Worm (Caenorhabditis elegans) whole organism, L1 larva: ENCODE data around the gene Y59A8B.8.
"Not testable (repeated sequence)": the region's sequence is repeated elsewhere in the genome, so short reads cannot be mapped to it uniquely, and the experiment has no call there.

ENCODE experiments used
- C04F5.9 ChIP-seq: sonication (generic microtip); optimal IDR thresholded peaks from 2 replicates; lab custom pipeline; 2016; ENCODE audit warnings: missing genetic modification characterization, missing compliant biosample characterization
- C16A3.4 ChIP-seq: fragments of 150-350 bp; optimal IDR thresholded peaks from 2 replicates; lab custom pipeline; 2014; ENCODE audit warnings: missing biosample characterization, missing genetic modification characterization
- C34B4.2 ChIP-seq: sonication (generic microtip); optimal IDR thresholded peaks from 2 replicates; lab custom pipeline; 2017; ENCODE audit warnings: mild to moderate bottlenecking, missing genetic modification characterization, missing compliant biosample characterization
- Y116A8C.19 ChIP-seq: sonication (generic microtip); optimal IDR thresholded peaks from 2 replicates; lab custom pipeline; 2016; ENCODE audit warnings: missing compliant biosample characterization, missing genetic modification characterization, borderline replicate concordance
- ama-1 ChIP-seq: fragments of 150-350 bp; optimal IDR thresholded peaks from 2 replicates; lab custom pipeline; 2014
- blmp-1 ChIP-seq: fragments of 150-350 bp; optimal IDR thresholded peaks from 2 replicates; lab custom pipeline; 2014; ENCODE audit warnings: missing biosample characterization, missing genetic modification characterization
- ceh-63 ChIP-seq: fragments of 200-800 bp; sonication (Bioruptor generic); optimal IDR thresholded peaks from 2 replicates; lab custom pipeline; 2018; ENCODE audit warnings: mild to moderate bottlenecking, missing genetic modification characterization, missing compliant biosample characterization
- ceh-8 ChIP-seq: fragments of 200-800 bp; sonication (Bioruptor generic); optimal IDR thresholded peaks from 2 replicates; lab custom pipeline; 2018; ENCODE audit warnings: mild to moderate bottlenecking, missing genetic modification characterization, moderate library complexity, missing compliant biosample characterization
- ceh-82 ChIP-seq, 3 experiments: fragments of 150-350 bp in 1 of 3; sonication (generic microtip) in 2 of 3; optimal IDR thresholded peaks; 2 replicates each; lab custom pipeline; 2014 to 2017; ENCODE audit warnings: missing biosample characterization in 3 of 3, missing genetic modification characterization in 3 of 3
- dpl-1 ChIP-seq, 3 experiments: fragments of 150-350 bp in 2 of 3; sonication (generic microtip) in 1 of 3; optimal IDR thresholded peaks; 2 replicates each; lab custom pipeline; 2014 to 2017; ENCODE audit warnings: missing biosample characterization in 3 of 3, missing genetic modification characterization in 3 of 3, missing genetic modification reagents in 3 of 3
- dsc-1 ChIP-seq: sonication (generic microtip); optimal IDR thresholded peaks from 2 replicates; lab custom pipeline; 2016; ENCODE audit warnings: mild to moderate bottlenecking, missing genetic modification characterization, missing compliant biosample characterization
- efl-1 ChIP-seq, 4 experiments: fragments of 150-350 bp; optimal IDR thresholded peaks in 3 of 4; peaks in 1 of 4; 1 replicate in 1 of 4; 2 replicates in 3 of 4; lab custom pipeline; 2014; ENCODE audit warnings: missing biosample characterization in 2 of 4, missing genetic modification characterization in 2 of 4, missing genetic modification reagents in 2 of 4
- elt-2 ChIP-seq: sonication (generic microtip); optimal IDR thresholded peaks from 2 replicates; lab custom pipeline; 2016; ENCODE audit warnings: missing genetic modification characterization, mild to moderate bottlenecking, inconsistent platforms, missing compliant biosample characterization, missing genetic modification reagents
- fkh-8 ChIP-seq: sonication (generic microtip); optimal IDR thresholded peaks from 2 replicates; lab custom pipeline; 2016; ENCODE audit warnings: mild to moderate bottlenecking, missing genetic modification characterization, missing compliant biosample characterization
- fos-1 ChIP-seq: fragments of 150-350 bp; optimal IDR thresholded peaks from 2 replicates; lab custom pipeline; 2014; ENCODE audit warnings: missing biosample characterization, missing genetic modification characterization
- hlh-4 ChIP-seq: sonication (generic microtip); optimal IDR thresholded peaks from 2 replicates; lab custom pipeline; 2016; ENCODE audit warnings: mild to moderate bottlenecking, missing genetic modification characterization, missing compliant biosample characterization
- irx-1 ChIP-seq: sonication (generic microtip); optimal IDR thresholded peaks from 2 replicates; lab custom pipeline; 2016; ENCODE audit warnings: missing genetic modification characterization, missing compliant biosample characterization
- isw-1 ChIP-seq: fragments of 200-800 bp; sonication (Bioruptor generic); IDR thresholded peaks from 2 replicates; pipeline ENCODE4 v1.3.6; 2022; ENCODE audit warnings: missing genetic modification characterization, missing compliant biosample characterization
- lin-14 ChIP-seq: fragments of 200-800 bp; sonication (Bioruptor generic); optimal IDR thresholded peaks from 2 replicates; lab custom pipeline; 2018; ENCODE audit warnings: mild to moderate bottlenecking, missing genetic modification characterization, moderate library complexity, missing compliant biosample characterization
- lin-15B ChIP-seq: fragments of 150-350 bp; sonication (generic microtip); optimal IDR thresholded peaks from 3 replicates; lab custom pipeline; 2014; ENCODE audit warnings: missing biosample characterization, missing genetic modification characterization
- lin-35 ChIP-seq, 2 experiments: fragments of 150-350 bp; optimal IDR thresholded peaks; 2 replicates each; lab custom pipeline; 2014; ENCODE audit warnings: missing biosample characterization in 2 of 2, missing genetic modification characterization in 2 of 2, missing genetic modification reagents in 2 of 2
- lin-39 ChIP-seq: fragments of 150-350 bp; optimal IDR thresholded peaks from 2 replicates; lab custom pipeline; 2014; ENCODE audit warnings: missing biosample characterization, missing genetic modification reagents, missing genetic modification characterization
- lsy-2 ChIP-seq, 2 experiments: fragments of 150-350 bp; optimal IDR thresholded peaks; 2 replicates each; lab custom pipeline; 2014; ENCODE audit warnings: missing biosample characterization in 2 of 2, missing genetic modification characterization in 2 of 2
- mdl-1 ChIP-seq, 2 experiments: fragments of 150-350 bp; optimal IDR thresholded peaks; 2 replicates each; lab custom pipeline; 2014 to 2017; ENCODE audit warnings: missing biosample characterization in 2 of 2, missing genetic modification characterization in 2 of 2, inconsistent platforms in 1 of 2
- mep-1 ChIP-seq: fragments of 150-350 bp; optimal IDR thresholded peaks from 2 replicates; lab custom pipeline; 2014; ENCODE audit warnings: missing biosample characterization, missing genetic modification characterization
- nhr-20 ChIP-seq: sonication (generic microtip); optimal IDR thresholded peaks from 2 replicates; lab custom pipeline; 2016; ENCODE audit warnings: mild to moderate bottlenecking, missing genetic modification characterization, missing compliant biosample characterization
- nhr-237 ChIP-seq: fragments of 150-350 bp; optimal IDR thresholded peaks from 2 replicates; lab custom pipeline; 2014; ENCODE audit warnings: missing biosample characterization, missing genetic modification characterization
- nhr-28 ChIP-seq: fragments of 150-350 bp; optimal IDR thresholded peaks from 2 replicates; lab custom pipeline; 2014; ENCODE audit warnings: missing biosample characterization, missing genetic modification characterization
- nhr-47 ChIP-seq: sonication (generic microtip); optimal IDR thresholded peaks from 2 replicates; lab custom pipeline; 2016; ENCODE audit warnings: mild to moderate bottlenecking, missing genetic modification characterization, moderate library complexity, missing compliant biosample characterization
- nhr-85 ChIP-seq: sonication (generic microtip); peaks from one replicate; lab custom pipeline; 2016; ENCODE audit warnings: missing genetic modification characterization, inconsistent platforms, missing compliant biosample characterization
- sptf-1 ChIP-seq: fragments of 150-350 bp; optimal IDR thresholded peaks from 2 replicates; lab custom pipeline; 2014; ENCODE audit warnings: missing biosample characterization, missing genetic modification characterization
- tbx-2 ChIP-seq: sonication (generic microtip); optimal IDR thresholded peaks from 2 replicates; lab custom pipeline; 2016; ENCODE audit warnings: missing genetic modification characterization, missing compliant biosample characterization
- tlp-1 ChIP-seq: fragments of 150-350 bp; optimal IDR thresholded peaks from 2 replicates; lab custom pipeline; 2014; ENCODE audit warnings: missing biosample characterization, missing genetic modification characterization
- unc-130 ChIP-seq: fragments of 150-350 bp; optimal IDR thresholded peaks from 2 replicates; lab custom pipeline; 2017; ENCODE audit warnings: missing biosample characterization, missing genetic modification characterization, inconsistent platforms
- unc-86 ChIP-seq: sonication (generic microtip); optimal IDR thresholded peaks from 2 replicates; lab custom pipeline; 2016; ENCODE audit warnings: missing genetic modification characterization, missing compliant biosample characterization
- vab-15 ChIP-seq: sonication (generic microtip); optimal IDR thresholded peaks from 2 replicates; lab custom pipeline; 2017; ENCODE audit warnings: missing genotype, mild to moderate bottlenecking, missing genetic modification characterization, missing compliant biosample characterization

The Y59A8B.8 gene

DNA sequence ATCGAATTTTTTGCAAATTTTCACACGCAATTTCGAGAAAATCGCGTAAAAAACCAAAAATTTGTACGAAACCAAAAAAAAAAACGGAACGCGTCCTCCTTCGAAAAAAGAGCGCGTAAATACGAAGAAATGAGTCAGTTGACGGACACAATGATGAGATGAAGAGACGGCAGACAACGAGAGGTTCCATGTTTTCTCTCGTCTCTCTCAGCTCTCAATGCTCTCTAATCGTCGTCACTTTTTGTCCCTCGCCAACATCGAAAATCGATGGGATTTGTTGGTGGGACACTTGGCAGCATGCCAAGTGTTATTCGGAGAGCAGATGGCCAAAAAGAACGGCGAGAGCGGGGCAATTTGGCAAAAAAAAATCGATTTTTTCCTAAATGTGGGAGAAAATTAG lies 13.1 kb upstream of the Y59A8B.8 start (continued):
- TF ChIP-seq irx-1, result peak; percentile 54
- TF ChIP-seq mdl-1 (tag; optimal IDR thresholded peaks at IDR 0.05; lab: Kevin White, UChicago), result peak in 1 of 2 experiments; percentile 52
- TF ChIP-seq lin-39 (tag; lab: Kevin White, UChicago), result peak; percentile 80
- TF ChIP-seq nhr-20 (tag; lab: Kevin White, UChicago), result no peak
- no peak for TF ChIP-seq nhr-28 (tag; lab: Kevin White, UChicago)
- TF ChIP-seq C34B4.2, result no peak
- TF ChIP-seq C04F5.9 (tag; lab: Kevin White, UChicago), result no peak
- TF ChIP-seq C16A3.4 (tag; lab: Kevin White, UChicago), result no peak
- TF ChIP-seq ceh-63 (GFP tag; lab: Kevin White, UChicago), result no peak
- TF ChIP-seq Y116A8C.19 (tag; lab: Kevin White, UChicago), result no peak
- TF ChIP-seq elt-2 (tag; lab: Kevin White, UChicago), result no peak

- TF ChIP-seq nhr-47, result peak; percentile 6
- TF ChIP-seq unc-86 (tag; lab: Kevin White, UChicago), result peak; percentile 42
- peak; percentile 42 for TF ChIP-seq nhr-85 (tag; lab: Kevin White, UChicago)
- peak; percentile 2 for TF ChIP-seq fkh-8 (tag; lab: Kevin White, UChicago)
- peak in 1 of 3 experiments; percentile 21 for TF ChIP-seq dpl-1 (GFP tag; optimal IDR thresholded peaks at IDR 0.05; lab: Kevin White, UChicago)
- peak; percentile 19; the same call in 1 of the 2 replicates for TF ChIP-seq isw-1 (GFP tag; lab: Robert Waterston, UW)
- TF ChIP-seq efl-1 (optimal IDR thresholded peaks at IDR 0.05; lab: Kevin White, UChicago), result peak in 1 of 2 experiments; percentile 55
- TF ChIP-seq efl-1 (GFP tag; optimal IDR thresholded peaks at IDR 0.05 in 1 of 2; lab: Kevin White, UChicago), result peak in 1 of 2 experiments; percentile 78
These were observed 3.1 kb upstream of the Y59A8B.8 start for ce11 chrV:18069195-18069594.

DNA sequence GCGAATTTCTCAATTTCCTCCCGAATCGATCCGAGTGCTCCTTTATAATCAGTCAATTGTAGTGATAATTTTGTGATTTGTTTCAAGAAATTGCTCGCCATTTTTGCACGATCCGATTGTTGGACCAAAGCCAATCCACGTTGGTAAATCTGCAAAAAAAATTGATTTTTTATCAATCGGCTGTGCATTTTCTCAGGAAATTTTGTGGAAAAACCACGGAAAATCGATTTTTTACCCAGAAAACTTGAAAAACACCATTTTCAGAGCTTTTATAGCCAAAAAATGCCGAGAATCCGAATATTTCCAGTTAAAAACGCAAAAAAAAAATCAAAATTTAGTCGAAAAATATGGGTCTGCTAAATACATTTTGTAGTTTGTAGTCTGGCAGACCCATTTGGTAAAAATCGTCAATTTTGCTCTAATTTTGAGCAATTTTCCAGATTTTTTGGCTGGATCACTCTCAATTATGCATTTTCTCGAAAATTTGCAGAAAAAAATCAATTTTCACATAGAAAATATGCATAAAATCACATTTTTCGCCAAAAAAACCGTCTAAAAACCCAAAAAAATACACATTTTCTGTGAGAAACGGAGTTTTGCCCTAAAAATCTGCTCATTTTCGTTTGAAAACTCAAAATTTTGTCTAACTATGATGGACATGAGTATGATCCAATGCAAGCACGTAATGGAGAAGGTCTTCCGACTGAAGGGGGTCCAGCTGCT lies 10.6 kb downstream of the Y59A8B.8 start, which contains the start of the genes Y59A8B.25 and ebp-3:
Gene Y59A8B.25, minus strand, starts transcription at position 101 of the 723 bp plus-strand sequence.
Gene ebp-3, plus strand, starts transcription at position 673 of the 723 bp plus-strand sequence.
- not testable (repeated sequence) for TF ChIP-seq nhr-20 (tag; lab: Kevin White, UChicago); tlp-1 (tag; lab: Kevin White, UChicago); lin-14 (GFP tag; lab: Kevin White, UChicago)

ce11 chrV:18043271-18043670 lies 22.8 kb downstream of the Y59A8B.8 start, which contains the start of gene ebp-1:
Gene ebp-1 (plus strand): TSS chrV:18043571.
- TF ChIP-seq unc-130 (tag; lab: Kevin White, UChicago) (no peak), efl-1 (optimal IDR thresholded peaks at IDR 0.05; lab: Kevin White, UChicago) (no peak), efl-1 (GFP tag; optimal IDR thresholded peaks at IDR 0.05 in 1 of 2; lab: Kevin White, UChicago) (no peak), lin-15B (tag; lab: Kevin White, UChicago) (no peak), ama-1 (no peak)

- peak; percentile 48 for TF ChIP-seq dsc-1 (tag; lab: Kevin White, UChicago)
- TF ChIP-seq nhr-237, result no peak
These were observed 43.9 kb downstream of the Y59A8B.8 start, which contains the start of gene prp-6 for ce11 chrV:18022179-18022578. Gene prp-6 (plus strand): TSS chrV:18022479.

DNA sequence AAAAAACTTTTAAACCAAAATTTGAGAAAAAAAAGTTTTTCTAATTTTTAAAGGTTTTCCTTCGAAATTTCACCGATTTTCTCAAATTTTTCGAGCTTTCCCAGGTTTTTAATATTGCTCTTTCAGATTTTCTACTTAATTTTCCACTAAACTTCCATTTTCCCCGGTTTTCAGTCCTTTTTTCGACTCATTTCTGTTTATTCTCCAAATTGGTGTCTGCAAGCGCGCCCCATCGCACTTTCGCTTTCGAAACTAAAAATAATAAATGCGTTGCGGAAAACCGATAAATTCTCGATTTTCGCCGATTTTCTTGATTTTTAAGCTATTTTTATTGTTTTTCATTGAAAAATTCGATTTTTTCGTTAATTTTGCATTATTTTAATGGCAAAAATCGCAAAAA lies 44.6 kb downstream of the Y59A8B.8 start:
- TF ChIP-seq fos-1 (tag; lab: Kevin White, UChicago) (no peak), hlh-4 (tag; lab: Kevin White, UChicago) (no peak), blmp-1 (peak; percentile 89), nhr-20 (tag; lab: Kevin White, UChicago) (no peak), dsc-1 (tag; lab: Kevin White, UChicago) (no peak), ceh-8 (GFP tag; lab: Kevin White, UChicago) (no peak), lsy-2 (tag; optimal IDR thresholded peaks at IDR 0.05; lab: Kevin White, UChicago) (peak in 1 of 2 experiments; percentile 28), sptf-1 (no peak), vab-15 (tag; lab: Kevin White, UChicago) (no peak), ceh-82 (tag; optimal IDR thresholded peaks at IDR 0.05; lab: Kevin White, UChicago) (peak in 1 of 3 experiments; percentile 7), mdl-1 (tag; optimal IDR thresholded peaks at IDR 0.05; lab: Kevin White, UChicago) (no peak), dpl-1 (GFP tag; optimal IDR thresholded peaks at IDR 0.05; lab: Kevin White, UChicago) (peak in 1 of 3 experiments; percentile 50), tbx-2 (no peak), efl-1 (optimal IDR thresholded peaks at IDR 0.05; lab: Kevin White, UChicago) (peak in 1 of 2 experiments; percentile 24), efl-1 (GFP tag; optimal IDR thresholded peaks at IDR 0.05 in 1 of 2; lab: Kevin White, UChicago) (peak; percentile 31 to 91), mep-1 (tag; lab: Kevin White, UChicago) (peak; percentile 25), Y116A8C.19 (tag; lab: Kevin White, UChicago) (no peak), lin-35 (GFP tag; optimal IDR thresholded peaks at IDR 0.05; lab: Kevin White, UChicago) (peak; percentile 14 to 44)
